Fruit fly (Drosophila melanogaster) whole organism, embryonic: ENCODE measurements around the gene CG13721.

ENCODE experiments used
- Adf1 ChIP-seq: fragments of 200-800 bp; sonication (Bioruptor generic); IDR thresholded peaks from 2 replicates; pipeline ENCODE4 v1.3.6; 2022; ENCODE audit warnings: missing biosample characterization, missing genetic modification characterization
- Asciz ChIP-seq: fragments of 200-800 bp; sonication (Bioruptor generic); optimal IDR thresholded peaks from 2 replicates; lab custom pipeline; 2017; ENCODE audit warnings: missing biosample characterization, mild to moderate bottlenecking, missing genetic modification characterization, missing genetic modification reagents
- Atf3 ChIP-seq: fragments of 200-800 bp; sonication (Bioruptor generic); optimal IDR thresholded peaks from 3 replicates; lab custom pipeline; 2016; ENCODE audit warnings: missing biosample characterization, missing genetic modification characterization
- B-H2 ChIP-seq: fragments of 200-800 bp; sonication (Bioruptor generic); optimal IDR thresholded peaks from 2 replicates; lab custom pipeline; 2018; ENCODE audit warnings: missing biosample characterization, mild to moderate bottlenecking, missing genetic modification characterization
- Bdp1 ChIP-seq: fragments of 200-800 bp; sonication (Bioruptor generic); optimal IDR thresholded peaks from 3 replicates; lab custom pipeline; 2016; ENCODE audit warnings: missing biosample characterization, missing genetic modification characterization
- Bgb ChIP-seq: fragments of 200-800 bp; sonication (Bioruptor generic); IDR thresholded peaks from 2 replicates; pipeline ENCODE4 v1.3.6; 2022; ENCODE audit warnings: missing biosample characterization, missing genetic modification characterization; ENCODE audit not compliant: partially characterized antibody
- CG11085 ChIP-seq: fragments of 200-800 bp; sonication (Bioruptor generic); IDR thresholded peaks from 2 replicates; pipeline ENCODE4 v1.3.6; 2022; ENCODE audit warnings: missing biosample characterization, missing genetic modification characterization
- CG11696 ChIP-seq: fragments of 200-800 bp; sonication (Bioruptor generic); IDR thresholded peaks from 2 replicates; pipeline ENCODE4 v1.3.6; 2022; ENCODE audit warnings: missing biosample characterization, missing genetic modification characterization
- CG12104 ChIP-seq: fragments of 200-800 bp; sonication (Bioruptor generic); optimal IDR thresholded peaks from 3 replicates; lab custom pipeline; 2016; ENCODE audit warnings: missing biosample characterization, missing genetic modification characterization
- CG12769 ChIP-seq: fragments of 200-800 bp; sonication (Bioruptor generic); optimal IDR thresholded peaks from 2 replicates; lab custom pipeline; 2019; ENCODE audit warnings: missing biosample characterization, mild to moderate bottlenecking, missing genetic modification characterization, moderate library complexity
- CG15073 ChIP-seq: fragments of 200-800 bp; sonication (Bioruptor generic); optimal IDR thresholded peaks from 2 replicates; lab custom pipeline; 2016; ENCODE audit warnings: missing biosample characterization, missing genetic modification characterization
- CG1602 ChIP-seq: fragments of 200-800 bp; sonication (Bioruptor generic); optimal IDR thresholded peaks from 3 replicates; lab custom pipeline; 2016; ENCODE audit warnings: missing biosample characterization, missing genetic modification characterization
- CG17359 ChIP-seq: fragments of 200-800 bp; sonication (Bioruptor generic); optimal IDR thresholded peaks from 3 replicates; lab custom pipeline; 2018; ENCODE audit warnings: missing biosample characterization, mild to moderate bottlenecking, missing genetic modification characterization, moderate library complexity
- CG18599 ChIP-seq: fragments of 200-800 bp; sonication (Bioruptor generic); optimal IDR thresholded peaks from 3 replicates; lab custom pipeline; 2017; ENCODE audit warnings: missing biosample characterization, missing genetic modification characterization, mild to moderate bottlenecking, moderate library complexity, missing genetic modification reagents
- CG30431 ChIP-seq: fragments of 200-800 bp; sonication (Bioruptor generic); optimal IDR thresholded peaks from 2 replicates; lab custom pipeline; 2017; ENCODE audit warnings: missing biosample characterization, missing genetic modification characterization
- CG3065 ChIP-seq: fragments of 200-800 bp; sonication (Bioruptor generic); optimal IDR thresholded peaks from 2 replicates; lab custom pipeline; 2016; ENCODE audit warnings: missing biosample characterization, missing genetic modification characterization
- CG31365 ChIP-seq: fragments of 200-800 bp; sonication (Bioruptor generic); optimal IDR thresholded peaks from 2 replicates; lab custom pipeline; 2018; ENCODE audit warnings: missing biosample characterization, mild to moderate bottlenecking, missing genetic modification characterization
- CG32767 ChIP-seq: fragments of 200-800 bp; sonication (Bioruptor generic); IDR thresholded peaks from 2 replicates; pipeline ENCODE4 v1.3.6; 2022; ENCODE audit warnings: missing biosample characterization, missing genetic modification characterization
- CG3281 ChIP-seq: fragments of 200-800 bp; sonication (Bioruptor generic); optimal IDR thresholded peaks from 3 replicates; lab custom pipeline; 2017; ENCODE audit warnings: missing biosample characterization, mild to moderate bottlenecking, missing genetic modification characterization
- CG4282 ChIP-seq: fragments of 200-800 bp; sonication (Bioruptor generic); optimal IDR thresholded peaks from 2 replicates; lab custom pipeline; 2016; ENCODE audit warnings: missing biosample characterization, missing genetic modification characterization
- CG4424 ChIP-seq: fragments of 200-800 bp; sonication (Bioruptor generic); optimal IDR thresholded peaks from 3 replicates; lab custom pipeline; 2016; ENCODE audit warnings: missing biosample characterization, missing genetic modification characterization
- CG5953 ChIP-seq: fragments of 200-800 bp; sonication (Bioruptor generic); IDR thresholded peaks from 2 replicates; pipeline ENCODE4 v1.3.6; 2022; ENCODE audit warnings: missing biosample characterization, missing genetic modification characterization
- CG6272 ChIP-seq: fragments of 200-800 bp; sonication (Bioruptor generic); IDR thresholded peaks from 2 replicates; pipeline ENCODE4 v1.3.6; 2022; ENCODE audit warnings: missing biosample characterization, missing genetic modification characterization
- CG6791 ChIP-seq: fragments of 200-800 bp; sonication (Bioruptor generic); IDR thresholded peaks from 3 replicates; pipeline ENCODE4 v1.3.6; 2022; ENCODE audit warnings: missing biosample characterization, missing genetic modification characterization; ENCODE audit not compliant: partially characterized antibody
- CG7357 ChIP-seq: fragments of 200-800 bp; sonication (Bioruptor generic); IDR thresholded peaks from 3 replicates; pipeline ENCODE4 v1.3.6; 2022; ENCODE audit warnings: missing biosample characterization, missing genetic modification characterization
- CG7372 ChIP-seq: fragments of 200-800 bp; sonication (Bioruptor generic); IDR thresholded peaks from 2 replicates; pipeline ENCODE4 v1.3.6; 2022; ENCODE audit warnings: missing biosample characterization, missing genetic modification characterization
- CoRest ChIP-seq: fragments of 200-800 bp; sonication (Bioruptor generic); optimal IDR thresholded peaks from 3 replicates; lab custom pipeline; 2018; ENCODE audit warnings: missing biosample characterization, mild to moderate bottlenecking, missing genetic modification characterization, moderate library complexity
- Dip3 ChIP-seq: fragments of 200-800 bp; sonication (Bioruptor generic); optimal IDR thresholded peaks from 3 replicates; lab custom pipeline; 2016; ENCODE audit warnings: missing biosample characterization, missing genetic modification characterization
- E2f2 ChIP-seq: fragments of 200-800 bp; sonication (Bioruptor generic); IDR thresholded peaks from 2 replicates; pipeline ENCODE4 v1.3.6; 2022; ENCODE audit warnings: missing biosample characterization, missing genetic modification characterization
- Ets65A ChIP-seq: fragments of 200-800 bp; sonication (Bioruptor generic); peaks from one replicate; lab custom pipeline; 2016; ENCODE audit warnings: missing biosample characterization, missing genetic modification characterization
- Hmr ChIP-seq: fragments of 200-800 bp; sonication (Bioruptor generic); optimal IDR thresholded peaks from 3 replicates; lab custom pipeline; 2017; ENCODE audit warnings: mild to moderate bottlenecking, missing biosample characterization, missing genetic modification reagents, missing genetic modification characterization
- Lhr ChIP-seq: fragments of 200-800 bp; sonication (Bioruptor generic); optimal IDR thresholded peaks from 3 replicates; lab custom pipeline; 2017; ENCODE audit warnings: mild to moderate bottlenecking, missing biosample characterization, missing genetic modification reagents, missing genetic modification characterization
- Nf-YC ChIP-seq: fragments of 200-800 bp; optimal IDR thresholded peaks from 3 replicates; lab custom pipeline; 2019; ENCODE audit warnings: missing biosample characterization, mild to moderate bottlenecking, missing genetic modification characterization, moderate library complexity
- Optix ChIP-seq: fragments of 200-800 bp; sonication (Bioruptor generic); IDR thresholded peaks from 3 replicates; pipeline ENCODE4 v1.3.6; 2022; ENCODE audit warnings: missing biosample characterization, missing genetic modification characterization
- Trl ChIP-seq, 3 experiments: fragments of >200 bp in 2 of 3; fragments of 200-800 bp in 1 of 3; sonication (Bioruptor generic) in 1 of 3; optimal IDR thresholded peaks; 2 replicates in 1 of 3; 3 replicates in 2 of 3; lab custom pipeline; 2016 to 2017; ENCODE audit warnings: missing biosample characterization in 1 of 3, missing genetic modification characterization in 1 of 3
- Usf ChIP-seq: fragments of 200-800 bp; sonication (Bioruptor generic); optimal IDR thresholded peaks from 2 replicates; lab custom pipeline; 2017; ENCODE audit warnings: missing genotype, missing biosample characterization, missing genetic modification characterization
- Vsx1 ChIP-seq: fragments of 200-800 bp; sonication (Bioruptor generic); optimal IDR thresholded peaks from 2 replicates; lab custom pipeline; 2017; ENCODE audit warnings: missing biosample characterization, mild to moderate bottlenecking, missing genetic modification characterization, missing genetic modification reagents
- amos ChIP-seq: fragments of 200-800 bp; sonication (Bioruptor generic); IDR thresholded peaks from 2 replicates; pipeline ENCODE4 v1.3.6; 2022; ENCODE audit warnings: missing biosample characterization, missing genetic modification characterization; ENCODE audit not compliant: partially characterized antibody
- br ChIP-seq: fragments of >200 bp; optimal IDR thresholded peaks from 2 replicates; lab custom pipeline; 2017
- chn ChIP-seq: fragments of 200-800 bp; sonication (Bioruptor generic); optimal IDR thresholded peaks from 2 replicates; lab custom pipeline; 2016; ENCODE audit warnings: missing biosample characterization, missing genetic modification characterization
- ci ChIP-seq: fragments of 200-800 bp; sonication (Bioruptor generic); IDR thresholded peaks from 3 replicates; pipeline ENCODE4 v1.3.6; 2022; ENCODE audit warnings: missing biosample characterization, missing genetic modification characterization
- ham ChIP-seq: fragments of 200-800 bp; sonication (Bioruptor generic); IDR thresholded peaks from 2 replicates; pipeline ENCODE4 v1.3.6; 2022; ENCODE audit warnings: missing biosample characterization, missing genetic modification characterization
- luna ChIP-seq: fragments of 200-800 bp; sonication (Bioruptor generic); optimal IDR thresholded peaks from 2 replicates; lab custom pipeline; 2016; ENCODE audit warnings: missing biosample characterization, missing genetic modification characterization
- nmo ChIP-seq: fragments of 200-800 bp; sonication (Bioruptor generic); optimal IDR thresholded peaks from 2 replicates; lab custom pipeline; 2018; ENCODE audit warnings: missing biosample characterization, mild to moderate bottlenecking, missing genetic modification characterization, moderate library complexity
- row ChIP-seq: fragments of 200-800 bp; sonication (Bioruptor generic); IDR thresholded peaks from 3 replicates; pipeline ENCODE4 v1.3.6; 2022; ENCODE audit warnings: missing biosample characterization, missing genetic modification characterization
- slou ChIP-seq: fragments of 200-800 bp; sonication (Bioruptor generic); optimal IDR thresholded peaks from 3 replicates; lab custom pipeline; 2016; ENCODE audit warnings: missing biosample characterization, missing genetic modification characterization
- slp2 ChIP-seq: fragments of 200-800 bp; sonication (Bioruptor generic); optimal IDR thresholded peaks from 2 replicates; lab custom pipeline; 2016; ENCODE audit warnings: missing biosample characterization, missing genetic modification characterization
- sob ChIP-seq: fragments of 200-800 bp; sonication (Bioruptor generic); IDR thresholded peaks from 2 replicates; pipeline ENCODE4 v1.3.6; 2022; ENCODE audit warnings: missing biosample characterization, missing genetic modification characterization
- stwl ChIP-seq: fragments of 200-800 bp; sonication (Bioruptor generic); optimal IDR thresholded peaks from 3 replicates; lab custom pipeline; 2018; ENCODE audit warnings: missing biosample characterization, mild to moderate bottlenecking, missing genetic modification characterization, moderate library complexity
- z ChIP-seq: fragments of 200-800 bp; sonication (Bioruptor generic); IDR thresholded peaks from 3 replicates; pipeline ENCODE4 v1.3.6; 2022; ENCODE audit warnings: missing biosample characterization, missing genetic modification characterization

The CG13721 gene

DNA sequence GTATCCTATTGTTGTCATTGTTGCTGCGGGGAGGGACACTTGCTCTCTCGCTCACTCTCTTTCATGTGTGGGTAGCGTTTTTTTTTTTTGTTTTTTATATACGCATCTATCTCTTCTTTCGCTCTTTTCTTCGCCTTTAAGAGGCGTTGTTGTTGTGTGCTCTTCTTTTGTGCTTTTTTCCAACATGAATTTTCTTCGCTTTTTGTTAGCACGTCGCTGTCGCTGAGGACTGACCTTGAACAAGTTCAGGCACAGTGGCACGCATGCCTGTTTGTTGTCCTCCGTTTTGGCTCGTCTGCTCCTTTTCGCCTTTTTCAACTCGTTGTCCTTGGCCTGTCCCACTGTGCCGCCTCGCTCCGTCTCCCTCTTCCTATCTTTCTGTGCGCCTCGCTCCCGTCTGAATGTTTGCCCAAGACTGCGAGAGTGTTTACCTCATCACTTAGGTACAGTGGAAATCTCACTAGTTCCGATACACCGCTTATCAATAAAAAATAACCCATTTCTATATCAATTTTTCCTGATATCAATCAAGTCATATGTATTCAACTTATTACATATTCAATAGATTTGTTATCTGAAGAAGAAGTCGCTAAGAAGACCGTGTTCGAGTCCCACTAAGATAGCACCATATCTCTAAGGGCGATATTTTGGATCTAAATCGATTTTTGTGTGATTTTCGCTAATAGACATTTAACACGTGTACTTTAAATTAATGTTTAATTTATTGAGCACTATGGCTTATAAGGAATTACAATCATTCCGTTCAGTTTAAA is 45.6 kb upstream of the CG13721 start (continued):
- TF ChIP-seq Trl (optimal IDR thresholded peaks at IDR 0.05; lab: Kevin White, UChicago) (peak; percentile 48 to 80), Trl (GFP tag; optimal IDR thresholded peaks at IDR 0.05; lab: Kevin White, UChicago) (peak; percentile 54), CG12104 (GFP tag; lab: Kevin White, UChicago) (no peak), Usf (GFP tag; lab: Kevin White, UChicago) (no peak), CG5953 (GFP tag; lab: Robert Waterston, UW) (no peak), br (no peak), CG17359 (tag; lab: Kevin White, UChicago) (peak; percentile 23), Nf-YC (tag; lab: Kevin White, UChicago) (no peak), sob (GFP tag; lab: Robert Waterston, UW) (0 out of 2 replicates have a peak, but pooled peaks have one; percentile 11), Adf1 (GFP tag; lab: Robert Waterston, UW) (peak; percentile 58), Hmr (peak; percentile 23), ci (peak; percentile 60; the same call in 1 of the 3 replicates), E2f2 (GFP tag; lab: Robert Waterston, UW) (no peak), Asciz (GFP tag; lab: Kevin White, UChicago) (no peak), CG3281 (GFP tag; lab: Kevin White, UChicago) (peak; percentile 35), CG4282 (GFP tag; lab: Kevin White, UChicago) (peak; percentile 80), B-H2 (peak; percentile 25), CG18599 (GFP tag; lab: Kevin White, UChicago) (peak; percentile 78), CG15073 (GFP tag; lab: Kevin White, UChicago) (peak; percentile 14), CG6272 (GFP tag; lab: Robert Waterston, UW) (no peak), CoRest (tag; lab: Kevin White, UChicago) (peak; percentile 13), CG7357 (GFP tag; lab: Robert Waterston, UW) (no peak), CG1602 (peak; percentile 7), Bdp1 (peak; percentile 38), amos (no peak), Bgb (GFP tag; lab: Robert Waterston, UW) (0 out of 2 replicates have a peak, but pooled peaks have one; percentile 23), row (peak; percentile 81), Ets65A (GFP tag; lab: Kevin White, UChicago) (no peak), CG6791 (GFP tag; lab: Robert Waterston, UW) (0 out of 3 replicates have a peak, but pooled peaks have one; percentile 11), Dip3 (GFP tag; lab: Kevin White, UChicago) (peak; percentile 34), stwl (tag; lab: Kevin White, UChicago) (no peak), CG12769 (tag; lab: Kevin White, UChicago) (peak; percentile 30), CG3065 (GFP tag; lab: Kevin White, UChicago) (no peak), CG11696 (no peak), luna (GFP tag; lab: Kevin White, UChicago) (no peak), z (GFP tag; lab: Robert Waterston, UW) (no peak), chn (GFP tag; lab: Kevin White, UChicago) (peak; percentile 23), CG7372 (GFP tag; lab: Robert Waterston, UW) (no peak), CG31365 (tag; lab: Kevin White, UChicago) (no peak), CG4424 (GFP tag; lab: Kevin White, UChicago) (peak; percentile 5), Atf3 (no peak), CG11085 (GFP tag; lab: Robert Waterston, UW) (no peak), slou (no peak), Vsx1 (no peak), CG32767 (GFP tag; lab: Robert Waterston, UW) (no peak), slp2 (GFP tag; lab: Kevin White, UChicago) (no peak), Optix (GFP tag; lab: Robert Waterston, UW) (0 out of 3 replicates have a peak, but pooled peaks have one; percentile 47), ham (GFP tag; lab: Robert Waterston, UW) (no peak), nmo (GFP tag; lab: Kevin White, UChicago) (peak; percentile 5), Lhr (no peak), CG30431 (GFP tag; lab: Kevin White, UChicago) (peak; percentile 13)
